Worm (Caenorhabditis elegans) whole organism, L4 larva: Measurements from ENCODE around the gene clec-240.

ENCODE experiments used
- ceh-62 ChIP-seq: sonication (generic microtip); optimal IDR thresholded peaks from 2 replicates; lab custom pipeline; 2017; ENCODE audit warnings: missing biosample characterization, missing genetic modification characterization
- lin-13 ChIP-seq: fragments of 150-350 bp; optimal IDR thresholded peaks from 2 replicates; lab custom pipeline; 2014; ENCODE audit warnings: missing biosample characterization, missing genetic modification reagents, missing genetic modification characterization
- mdl-1 ChIP-seq, 2 experiments: fragments of 150-350 bp in 1 of 2; sonication (generic microtip) in 1 of 2; optimal IDR thresholded peaks; 2 replicates each; lab custom pipeline; 2014 to 2017; ENCODE audit warnings: missing biosample characterization in 2 of 2, missing genetic modification characterization in 2 of 2
- nhr-11 ChIP-seq: fragments of 150-350 bp; optimal IDR thresholded peaks from 2 replicates; lab custom pipeline; 2014; ENCODE audit warnings: missing biosample characterization, missing genetic modification characterization
- pha-4 ChIP-seq, 2 experiments: fragments of 150-350 bp in 1 of 2; fragments of 200-800 bp in 1 of 2; sonication (Bioruptor generic) in 1 of 2; IDR thresholded peaks in 1 of 2; optimal IDR thresholded peaks in 1 of 2; 2 replicates each; pipeline versions ENCODE4 v1.3.6 to Lab custom; 2014 to 2022; ENCODE audit warnings: missing genetic modification characterization in 2 of 2, missing genetic modification reagents in 2 of 2, missing biosample characterization in 1 of 2, missing compliant biosample characterization in 1 of 2
- set-16 ChIP-seq: fragments of 200-800 bp; sonication (Bioruptor generic); IDR thresholded peaks from 2 replicates; pipeline ENCODE4 v1.3.6; 2022; ENCODE audit warnings: missing genetic modification reagents, missing genetic modification characterization, missing compliant biosample characterization
- skn-1 ChIP-seq: fragments of 150-350 bp; optimal IDR thresholded peaks from 2 replicates; lab custom pipeline; 2014; ENCODE audit warnings: missing biosample characterization, missing genetic modification characterization
- unc-39 ChIP-seq: sonication (generic microtip); optimal IDR thresholded peaks from 2 replicates; lab custom pipeline; 2017; ENCODE audit warnings: missing biosample characterization, missing genetic modification characterization

ce11 chrV:17030430-17030829 is 20.6 kb downstream of the clec-240 start:
- TF ChIP-seq unc-39 (tag; lab: Kevin White, UChicago) (no peak), pha-4 (GFP tag; IDR thresholded peaks at IDR 0.05; lab: Robert Waterston, UW) (no peak), pha-4 (tag; optimal IDR thresholded peaks at IDR 0.05; lab: Kevin White, UChicago) (no peak), mdl-1 (tag; optimal IDR thresholded peaks at IDR 0.05; lab: Kevin White, UChicago) (no peak), skn-1 (tag; lab: Kevin White, UChicago) (no peak), lin-13 (GFP tag; lab: Kevin White, UChicago) (no peak), ceh-62 (tag; lab: Kevin White, UChicago) (no peak), set-16 (GFP tag; lab: Robert Waterston, UW) (no peak), nhr-11 (tag; lab: Kevin White, UChicago) (no peak)
